Fruit fly (Drosophila melanogaster): ENCODE measurements around the gene wrm1.

DNA sequence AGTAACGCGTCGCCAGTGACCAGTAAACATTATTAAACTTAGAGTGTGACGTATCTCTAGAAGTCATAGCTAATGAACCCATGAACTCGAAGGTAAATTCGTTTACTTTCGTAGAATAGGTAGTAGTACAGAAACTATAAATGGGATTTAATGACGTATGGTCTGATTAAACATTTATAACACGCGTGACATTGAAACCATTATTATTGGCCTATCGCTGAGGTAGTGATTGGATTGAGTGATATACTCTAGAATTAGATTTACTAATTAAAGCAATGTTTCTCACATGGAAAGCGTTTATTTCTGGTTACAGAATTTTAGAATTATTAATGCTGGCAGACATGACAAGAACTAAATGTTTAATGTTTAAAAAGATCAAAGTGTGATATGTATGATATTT is 41.8 kb upstream of the wrm1 start:
- TF ChIP-seq Mrtf (GFP tag; IDR thresholded peaks at IDR 0.05) (no peak), nmo (GFP tag; optimal IDR thresholded peaks at IDR 0.05) (no peak), Nf-YC (tag; optimal IDR thresholded peaks at IDR 0.05) (no peak), HLHmδ (GFP tag; optimal IDR thresholded peaks at IDR 0.05) (no peak), lola (GFP tag; optimal IDR thresholded peaks at IDR 0.05) (no peak), CG11398 (GFP tag; optimal IDR thresholded peaks at IDR 0.05) (no peak), CG12104 (GFP tag; optimal IDR thresholded peaks at IDR 0.05) (no peak), CG4404 (GFP tag; IDR thresholded peaks at IDR 0.05) (no peak), Fer2 (tag; optimal IDR thresholded peaks at IDR 0.05) (no peak), CG13287 (GFP tag; IDR thresholded peaks at IDR 0.05; ENCODE audit: partially characterized antibody) (no peak)

All from whole organism, embryonic.